Fruit fly (Drosophila melanogaster): ENCODE measurements around the gene CG2962.

Gene CG2962

DNA sequence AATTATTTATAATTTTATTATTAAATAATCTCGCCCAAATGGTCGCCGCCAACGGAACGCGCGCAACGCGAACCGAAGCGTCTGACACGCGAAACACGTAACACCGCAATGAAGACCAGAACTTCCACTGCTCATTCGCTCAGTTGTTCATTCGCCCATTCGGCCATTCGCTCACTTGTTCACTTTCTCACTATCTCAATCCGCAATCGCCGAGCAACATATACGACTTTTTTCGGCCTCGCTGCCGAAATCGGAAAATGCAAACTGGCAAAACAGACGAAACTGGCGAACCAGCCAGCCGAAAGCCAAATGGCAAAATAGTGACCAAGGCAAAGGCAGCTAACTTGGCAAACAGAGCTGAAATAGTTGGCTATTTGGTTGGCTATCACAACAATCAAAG is 33.6 kb upstream of the CG2962 start:
- TF ChIP-seq dl (GFP tag; optimal IDR thresholded peaks at IDR 0.05; ENCODE audit: insufficient read depth in 1 of 2, partially characterized antibody in 2 of 2) (no peak), GATAd (GFP tag; optimal IDR thresholded peaks at IDR 0.05) (no peak), ey (GFP tag; optimal IDR thresholded peaks at IDR 0.05) (no peak), rgr (GFP tag; optimal IDR thresholded peaks at IDR 0.05) (no peak)

dm6 chrX:10247366-10247765 is 30.9 kb upstream of the CG2962 start:
- TF ChIP-seq Hr78 (GFP tag; optimal IDR thresholded peaks at IDR 0.05) (no peak), psq (GFP tag; optimal IDR thresholded peaks at IDR 0.05) (no peak), Abd-B (GFP tag; optimal IDR thresholded peaks at IDR 0.05) (no peak), Sp1 (GFP tag; optimal IDR thresholded peaks at IDR 0.05) (no peak), foxo (GFP tag; optimal IDR thresholded peaks at IDR 0.05) (no peak), CrebA (GFP tag; optimal IDR thresholded peaks at IDR 0.05; ENCODE audit: borderline replicate concordance) (no peak), CG32264 (GFP tag; optimal IDR thresholded peaks at IDR 0.05) (no peak), CG9705 (GFP tag; optimal IDR thresholded peaks at IDR 0.05) (no peak), Dfd (GFP tag; optimal IDR thresholded peaks at IDR 0.05) (no peak)

DNA sequence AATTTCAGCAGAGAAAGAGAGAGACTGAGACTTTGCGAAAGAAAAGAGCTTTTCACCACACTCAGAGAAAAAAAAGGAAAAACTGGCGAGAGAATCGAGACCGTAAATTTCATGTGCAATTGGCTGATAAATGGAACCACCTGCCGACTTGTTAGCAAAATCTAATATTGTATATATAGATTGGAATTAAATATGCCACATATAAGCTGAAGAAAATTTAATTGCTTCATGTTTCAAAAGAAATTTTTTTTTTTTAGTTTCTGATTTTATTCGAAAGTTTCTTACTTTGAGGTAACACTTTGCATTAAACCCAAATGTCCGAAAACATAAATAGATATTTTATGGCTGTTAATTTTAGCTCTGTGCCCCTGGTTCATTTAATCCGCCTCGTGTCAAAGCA is 28.3 kb upstream of the CG2962 start:
- TF ChIP-seq psq (GFP tag; optimal IDR thresholded peaks at IDR 0.05) (no peak), Abd-B (GFP tag; optimal IDR thresholded peaks at IDR 0.05) (no peak), Jra (GFP tag; optimal IDR thresholded peaks at IDR 0.05) (no peak), jim (GFP tag; optimal IDR thresholded peaks at IDR 0.05) (no peak), Hnf4 (GFP tag; optimal IDR thresholded peaks at IDR 0.05) (no peak), foxo (GFP tag; optimal IDR thresholded peaks at IDR 0.05) (no peak), Rel (GFP tag; optimal IDR thresholded peaks at IDR 0.05) (no peak), Rel (tag; optimal IDR thresholded peaks at IDR 0.05) (no peak), fru (GFP tag; optimal IDR thresholded peaks at IDR 0.05) (no peak), CG9705 (GFP tag; optimal IDR thresholded peaks at IDR 0.05) (no peak), Hr78 (GFP tag; optimal IDR thresholded peaks at IDR 0.05) (no peak), Hr83 (GFP tag; optimal IDR thresholded peaks at IDR 0.05; ENCODE audit: poor library complexity, severe bottlenecking) (no peak), HLH106 (tag; optimal IDR thresholded peaks at IDR 0.05) (no peak), Myc (optimal IDR thresholded peaks at IDR 0.05) (no peak), CrebA (GFP tag; optimal IDR thresholded peaks at IDR 0.05; ENCODE audit: borderline replicate concordance) (no peak), usp (GFP tag; optimal IDR thresholded peaks at IDR 0.05) (no peak), OdsH (GFP tag; optimal IDR thresholded peaks at IDR 0.05) (no peak), CG32264 (GFP tag; optimal IDR thresholded peaks at IDR 0.05) (no peak), ey (GFP tag; optimal IDR thresholded peaks at IDR 0.05) (no peak), dl (GFP tag; optimal IDR thresholded peaks at IDR 0.05; ENCODE audit: insufficient read depth in 1 of 2, partially characterized antibody in 2 of 2) (no peak), lola (GFP tag; optimal IDR thresholded peaks at IDR 0.05) (no peak)

- TF ChIP-seq brk (GFP tag; optimal IDR thresholded peaks at IDR 0.05) = no peak
- no peak for TF ChIP-seq Hr83 (GFP tag; optimal IDR thresholded peaks at IDR 0.05; ENCODE audit: poor library complexity, severe bottlenecking)
- no peak for TF ChIP-seq tai (GFP tag; optimal IDR thresholded peaks at IDR 0.05)
- no peak for TF ChIP-seq Hnf4 (GFP tag; optimal IDR thresholded peaks at IDR 0.05)
- no peak for TF ChIP-seq OdsH (GFP tag; optimal IDR thresholded peaks at IDR 0.05)
- TF ChIP-seq Dif (GFP tag; optimal IDR thresholded peaks at IDR 0.05; ENCODE audit: partially characterized antibody) = no peak
- TF ChIP-seq Hr78 (GFP tag; optimal IDR thresholded peaks at IDR 0.05) = no peak
- no peak for TF ChIP-seq rgr (GFP tag; optimal IDR thresholded peaks at IDR 0.05)
- no peak for TF ChIP-seq GATAd (GFP tag; optimal IDR thresholded peaks at IDR 0.05)
Observed at dm6 chrX:10243540-10243939, 27.1 kb upstream of the CG2962 start.

- TF ChIP-seq dsf (GFP tag; optimal IDR thresholded peaks at IDR 0.05; ENCODE audit: borderline replicate concordance) = no peak
- TF ChIP-seq fru (GFP tag; optimal IDR thresholded peaks at IDR 0.05) = no peak
- no peak for TF ChIP-seq lola (GFP tag; optimal IDR thresholded peaks at IDR 0.05)
- no peak for TF ChIP-seq Sp1 (GFP tag; optimal IDR thresholded peaks at IDR 0.05)
- no peak for TF ChIP-seq jim (GFP tag; optimal IDR thresholded peaks at IDR 0.05)
- no peak for TF ChIP-seq Rel (GFP tag; optimal IDR thresholded peaks at IDR 0.05)
- no peak for TF ChIP-seq Rel (tag; optimal IDR thresholded peaks at IDR 0.05)
- TF ChIP-seq woc (GFP tag; optimal IDR thresholded peaks at IDR 0.05) = no peak
- TF ChIP-seq rgr (GFP tag; optimal IDR thresholded peaks at IDR 0.05) = no peak
- no peak for TF ChIP-seq Abd-B (GFP tag; optimal IDR thresholded peaks at IDR 0.05)
- no peak for TF ChIP-seq Vsx2 (GFP tag; optimal IDR thresholded peaks at IDR 0.05; ENCODE audit: partially characterized antibody)
- no peak for TF ChIP-seq Dfd (GFP tag; optimal IDR thresholded peaks at IDR 0.05)
- no peak for TF ChIP-seq dmrt93B (GFP tag; optimal IDR thresholded peaks at IDR 0.05)
- TF ChIP-seq Hr83 (GFP tag; optimal IDR thresholded peaks at IDR 0.05; ENCODE audit: poor library complexity, severe bottlenecking) = no peak
- TF ChIP-seq dl (GFP tag; optimal IDR thresholded peaks at IDR 0.05; ENCODE audit: insufficient read depth in 1 of 2, partially characterized antibody in 2 of 2) = no peak
- no peak for TF ChIP-seq Myc (optimal IDR thresholded peaks at IDR 0.05)
- TF ChIP-seq foxo (GFP tag; optimal IDR thresholded peaks at IDR 0.05) = no peak
- TF ChIP-seq br (GFP tag; optimal IDR thresholded peaks at IDR 0.05) = no peak
Observed at dm6 chrX:10242883-10243282, 26.4 kb upstream of the CG2962 start.
